Worm (Caenorhabditis elegans) whole organism, late embryonic: Measurements from ENCODE around the gene gur-3.

Experiments used
- ama-1 ChIP-seq: fragments of 150-350 bp; optimal IDR thresholded peaks from 2 replicates; lab custom pipeline; 2014
- fkh-10 ChIP-seq: fragments of 150-350 bp; optimal IDR thresholded peaks from 2 replicates; lab custom pipeline; 2014; ENCODE audit warnings: missing biosample characterization, missing genetic modification reagents, missing genetic modification characterization
- nhr-232 ChIP-seq: sonication (generic microtip); optimal IDR thresholded peaks from 2 replicates; lab custom pipeline; 2016; ENCODE audit warnings: missing genetic modification characterization, missing compliant biosample characterization

DNA sequence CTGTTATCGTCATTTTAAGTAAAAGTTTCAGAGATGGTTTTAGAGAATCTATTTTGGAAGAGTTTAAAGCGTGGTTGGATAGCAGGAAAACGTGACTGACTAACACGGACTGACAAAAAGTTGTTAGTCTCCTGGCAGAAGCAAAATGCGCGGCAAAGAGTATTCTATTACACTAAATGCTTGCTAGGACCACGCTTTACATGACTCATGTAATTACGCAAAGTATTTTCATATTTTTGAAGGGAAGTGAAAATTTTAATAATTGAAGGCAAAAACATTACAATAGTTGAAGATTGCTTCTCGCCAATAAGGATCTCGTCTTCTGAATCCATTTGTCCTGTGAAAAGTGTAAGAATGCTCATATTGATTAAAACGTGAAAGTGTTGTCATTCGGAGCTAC lies at the start of gene gur-3:
- no peak for TF ChIP-seq fkh-10 (GFP tag; lab: Kevin White, UChicago)
- TF ChIP-seq ama-1 (lab: Kevin White, UChicago): no peak
- no peak for TF ChIP-seq nhr-232
